Fruit fly (Drosophila melanogaster): Measurements from ENCODE around the gene CG9330.

Gene CG9330

DNA sequence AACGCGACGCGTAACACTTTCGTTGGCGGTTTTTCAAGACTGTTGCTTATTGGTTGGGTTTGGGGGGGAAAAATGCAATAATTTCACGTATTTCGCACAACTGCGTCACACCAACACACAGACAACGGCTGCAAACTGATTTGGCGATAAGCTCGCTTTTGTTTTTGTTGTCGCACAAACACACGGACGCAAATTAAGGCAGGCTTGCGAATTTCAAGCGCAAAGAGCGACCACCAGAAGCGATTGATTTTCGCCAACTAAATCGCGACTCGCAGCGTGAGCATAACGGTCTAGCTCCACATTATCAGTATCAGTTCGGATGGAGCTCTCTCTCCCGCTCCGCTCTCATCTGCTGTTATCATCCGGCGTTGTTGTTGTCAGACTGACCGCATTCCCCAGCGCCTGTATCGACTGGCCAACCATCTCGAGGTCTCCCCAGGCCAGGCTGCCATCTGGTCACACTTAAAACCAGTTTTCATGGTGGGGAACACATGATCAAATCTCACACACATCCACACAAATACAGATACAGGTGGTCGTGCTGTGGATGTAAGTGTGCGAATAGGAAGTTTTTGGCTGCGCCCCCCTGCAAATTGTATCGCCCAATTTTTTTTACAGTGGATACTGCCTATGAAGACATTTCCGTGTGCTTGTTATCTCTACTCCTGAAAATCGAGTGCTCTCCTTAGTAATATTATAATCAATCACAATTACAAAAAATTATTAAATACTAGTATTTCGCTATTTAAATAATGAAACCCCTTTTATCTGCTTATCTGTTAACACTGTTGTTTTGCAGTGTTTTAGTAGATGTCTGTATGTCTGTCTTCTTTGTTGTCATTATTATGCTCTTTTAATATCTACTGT is 46.9 kb downstream of the CG9330 start (continued):
- TF ChIP-seq NFAT (GFP tag; IDR thresholded peaks at IDR 0.05) (peak; percentile 79), tio (GFP tag; optimal IDR thresholded peaks at IDR 0.05) (peak; percentile 49), Pdp1 (GFP tag; optimal IDR thresholded peaks at IDR 0.05) (peak; percentile 13 to 39), CG3281 (GFP tag; optimal IDR thresholded peaks at IDR 0.05) (peak; percentile 77), pum (GFP tag; optimal IDR thresholded peaks at IDR 0.05) (no peak), ato (GFP tag; IDR thresholded peaks at IDR 0.05; ENCODE audit: partially characterized antibody) (no peak), gro (GFP tag; optimal IDR thresholded peaks at IDR 0.05) (peak; percentile 72), Hr51 (GFP tag; optimal IDR thresholded peaks at IDR 0.05) (peak; percentile 36 to 59), CG30431 (GFP tag; optimal IDR thresholded peaks at IDR 0.05) (peak; percentile 26), CG14014 (GFP tag; IDR thresholded peaks at IDR 0.05) (peak; percentile 75), CG13775 (GFP tag; optimal IDR thresholded peaks at IDR 0.05) (peak; percentile 54), Gsc (GFP tag; IDR thresholded peaks at IDR 0.05) (no peak), CG32532 (GFP tag; IDR thresholded peaks at IDR 0.05) (peak; percentile 82), aop (GFP tag; IDR thresholded peaks at IDR 0.05) (no peak), mam (GFP tag; optimal IDR thresholded peaks at IDR 0.05) (peak; percentile 13), bcd (GFP tag; optimal IDR thresholded peaks at IDR 0.05) (peak; percentile 47), CG15696 (tag; optimal IDR thresholded peaks at IDR 0.05) (peak; percentile 34), CG34376 (GFP tag; optimal IDR thresholded peaks at IDR 0.05) (peak; percentile 82), crp (GFP tag; optimal IDR thresholded peaks at IDR 0.05) (peak in 1 of 2 experiments; percentile 33), Nf-YC (tag; optimal IDR thresholded peaks at IDR 0.05) (peak; percentile 58), CG2120 (GFP tag; optimal IDR thresholded peaks at IDR 0.05) (peak; percentile 89), Ptx1 (GFP tag; IDR thresholded peaks at IDR 0.05) (peak; percentile 66), exex (tag; optimal IDR thresholded peaks at IDR 0.05) (peak; percentile 44), CG16815 (GFP tag; optimal IDR thresholded peaks at IDR 0.05) (peak; percentile 45), ase (GFP tag; IDR thresholded peaks at IDR 0.05) (no peak; the same call in 2 of the 3 replicates), slbo (GFP tag; IDR thresholded peaks at IDR 0.05) (peak; percentile 90), Usf (GFP tag; optimal IDR thresholded peaks at IDR 0.05) (peak; percentile 57), CG1233 (GFP tag; optimal IDR thresholded peaks at IDR 0.05) (peak; percentile 47), E2f2 (GFP tag; IDR thresholded peaks at IDR 0.05) (peak; percentile 30; the same call in 1 of the 2 replicates), sens (GFP tag) (peak; percentile 56), CG12219 (GFP tag; optimal IDR thresholded peaks at IDR 0.05) (peak; percentile 44), CG7556 (GFP tag; optimal IDR thresholded peaks at IDR 0.05) (peak; percentile 42), CG13123 (GFP tag; optimal IDR thresholded peaks at IDR 0.05) (peak; percentile 21), sisA (GFP tag; IDR thresholded peaks at IDR 0.05) (peak; percentile 58), lilli (GFP tag; optimal IDR thresholded peaks at IDR 0.05) (peak; percentile 79), vfl (GFP tag; optimal IDR thresholded peaks at IDR 0.05) (no peak), nerfin-1 (tag; optimal IDR thresholded peaks at IDR 0.05) (no peak), CG12299 (tag; optimal IDR thresholded peaks at IDR 0.05) (peak; percentile 26), CG11093 (GFP tag; IDR thresholded peaks at IDR 0.05) (0 out of 3 replicates have a peak, but pooled peaks have one; percentile 10), Myb (GFP tag; optimal IDR thresholded peaks at IDR 0.05) (peak; percentile 4), CG13894 (tag; optimal IDR thresholded peaks at IDR 0.05) (peak; percentile 55), CG34422 (GFP tag; IDR thresholded peaks at IDR 0.05) (peak; percentile 62; the same call in 1 of the 3 replicates), Dek (tag; optimal IDR thresholded peaks at IDR 0.05) (peak; percentile 41), lmd (GFP tag; IDR thresholded peaks at IDR 0.05) (peak; percentile 74), CG4424 (GFP tag; optimal IDR thresholded peaks at IDR 0.05) (peak; percentile 35), CG33557 (GFP tag; optimal IDR thresholded peaks at IDR 0.05) (no peak), ssp (GFP tag; IDR thresholded peaks at IDR 0.05) (peak; percentile 29; the same call in 1 of the 2 replicates), CG9797 (GFP tag; optimal IDR thresholded peaks at IDR 0.05) (peak; percentile 65), Ada2b (GFP tag; IDR thresholded peaks at IDR 0.05) (peak; percentile 79)
